Worm (Caenorhabditis elegans) whole organism, L3 larva: ENCODE measurements around the gene unc-6.
A peak's percentile ranks its signal among the peaks of the same experiment; 100 is the strongest.
"Not testable (repeated sequence)": the region's sequence is repeated elsewhere in the genome, so short reads cannot be mapped to it uniquely, and the experiment has no call there.

Experiments used
- R02D3.7 ChIP-seq: fragments of 150-350 bp; optimal IDR thresholded peaks from 2 replicates; lab custom pipeline; 2014; ENCODE audit warnings: missing biosample characterization, missing genetic modification characterization
- aly-2 ChIP-seq: fragments of 150-350 bp; optimal IDR thresholded peaks from 2 replicates; lab custom pipeline; 2014; ENCODE audit warnings: missing biosample characterization, missing genetic modification characterization
- ama-1 ChIP-seq: fragments of 150-350 bp; optimal IDR thresholded peaks from 2 replicates; lab custom pipeline; 2018
- ceh-82 ChIP-seq: fragments of 150-350 bp; optimal IDR thresholded peaks from 2 replicates; lab custom pipeline; 2014; ENCODE audit warnings: missing biosample characterization, missing genetic modification characterization
- daf-12 ChIP-seq: fragments of 150-350 bp; optimal IDR thresholded peaks from 2 replicates; lab custom pipeline; 2014; ENCODE audit warnings: missing biosample characterization, missing genetic modification reagents, missing genetic modification characterization
- egl-5 ChIP-seq: fragments of 150-350 bp; optimal IDR thresholded peaks from 2 replicates; lab custom pipeline; 2017; ENCODE audit warnings: missing biosample characterization, missing genetic modification reagents, missing genetic modification characterization, inconsistent platforms
- elt-1 ChIP-seq: fragments of 150-350 bp; optimal IDR thresholded peaks from 2 replicates; lab custom pipeline; 2014; ENCODE audit warnings: missing biosample characterization, missing genetic modification characterization
- elt-2 ChIP-seq: sonication (generic microtip); optimal IDR thresholded peaks from 2 replicates; lab custom pipeline; 2016; ENCODE audit warnings: missing genetic modification reagents, mild to moderate bottlenecking, missing genetic modification characterization, missing compliant biosample characterization
- elt-3 ChIP-seq, 3 experiments: fragments of 150-350 bp in 1 of 3; sonication (generic microtip) in 2 of 3; optimal IDR thresholded peaks; 2 replicates in 2 of 3; 4 replicates in 1 of 3; lab custom pipeline; 2014 to 2017; ENCODE audit warnings: missing biosample characterization in 3 of 3, missing genetic modification characterization in 3 of 3
- eor-1 ChIP-seq, 2 experiments: fragments of 150-350 bp; optimal IDR thresholded peaks; 2 replicates each; lab custom pipeline; 2014 to 2018; ENCODE audit warnings: missing biosample characterization in 2 of 2, missing genetic modification characterization in 2 of 2
- fos-1 ChIP-seq: fragments of 150-350 bp; optimal IDR thresholded peaks from 2 replicates; lab custom pipeline; 2014; ENCODE audit warnings: missing biosample characterization, missing genetic modification characterization
- jun-1 ChIP-seq: fragments of 150-350 bp; optimal IDR thresholded peaks from 2 replicates; lab custom pipeline; 2014; ENCODE audit warnings: missing biosample characterization, missing genetic modification reagents, missing genetic modification characterization
- lin-15B ChIP-seq: fragments of 150-350 bp; optimal IDR thresholded peaks from 2 replicates; lab custom pipeline; 2014; ENCODE audit warnings: missing biosample characterization, missing genetic modification characterization
- lin-39 ChIP-seq: fragments of 150-350 bp; optimal IDR thresholded peaks from 2 replicates; lab custom pipeline; 2018; ENCODE audit warnings: missing biosample characterization, missing genetic modification reagents, missing genetic modification characterization
- lsy-12 ChIP-seq: sonication (generic microtip); optimal IDR thresholded peaks from 2 replicates; lab custom pipeline; 2016; ENCODE audit warnings: mild to moderate bottlenecking, missing genetic modification characterization, missing compliant biosample characterization
- mml-1 ChIP-seq: fragments of 150-350 bp; sonication (generic microtip); optimal IDR thresholded peaks from 3 replicates; lab custom pipeline; 2014; ENCODE audit warnings: missing biosample characterization, missing genetic modification characterization
- nfya-1 ChIP-seq: sonication (generic microtip); optimal IDR thresholded peaks from 2 replicates; lab custom pipeline; 2017; ENCODE audit warnings: missing genetic modification characterization, mild to moderate bottlenecking, missing compliant biosample characterization, antibody characterized with exemption, moderate library complexity; ENCODE audit not compliant: insufficient read depth
- nhr-11 ChIP-seq: fragments of 150-350 bp; optimal IDR thresholded peaks from 2 replicates; lab custom pipeline; 2014; ENCODE audit warnings: missing biosample characterization, missing genetic modification characterization
- nhr-23 ChIP-seq: fragments of 150-350 bp; optimal IDR thresholded peaks from 2 replicates; lab custom pipeline; 2014; ENCODE audit warnings: missing biosample characterization, missing genetic modification reagents, missing genetic modification characterization
- nhr-25 ChIP-seq: sonication (generic microtip); optimal IDR thresholded peaks from 2 replicates; lab custom pipeline; 2017; ENCODE audit warnings: missing biosample characterization, missing genetic modification characterization
- nhr-28 ChIP-seq: fragments of 150-350 bp; optimal IDR thresholded peaks from 2 replicates; lab custom pipeline; 2014; ENCODE audit warnings: missing biosample characterization, missing genetic modification characterization
- nhr-43 ChIP-seq: sonication (generic microtip); optimal IDR thresholded peaks from 2 replicates; lab custom pipeline; 2016; ENCODE audit warnings: mild to moderate bottlenecking, missing genetic modification characterization, missing compliant biosample characterization; ENCODE audit not compliant: poor library complexity, severe bottlenecking
- nhr-67 ChIP-seq: fragments of 150-350 bp; optimal IDR thresholded peaks from 2 replicates; lab custom pipeline; 2014; ENCODE audit warnings: missing biosample characterization, missing genetic modification characterization
- pha-4 ChIP-seq: fragments of 150-350 bp; optimal IDR thresholded peaks from 2 replicates; lab custom pipeline; 2014; ENCODE audit warnings: missing biosample characterization, missing genetic modification reagents, missing genetic modification characterization
- pqm-1 ChIP-seq: fragments of 150-350 bp; optimal IDR thresholded peaks from 2 replicates; lab custom pipeline; 2017; ENCODE audit warnings: missing biosample characterization, missing genetic modification characterization, inconsistent platforms
- sea-2 ChIP-seq: fragments of 150-350 bp; sonication (generic microtip); optimal IDR thresholded peaks from 4 replicates; lab custom pipeline; 2014; ENCODE audit warnings: missing biosample characterization, missing genetic modification reagents, missing genetic modification characterization
- skn-1 ChIP-seq: fragments of 150-350 bp; optimal IDR thresholded peaks from 2 replicates; lab custom pipeline; 2014; ENCODE audit warnings: missing biosample characterization, missing genetic modification characterization
- snpc-4 ChIP-seq: fragments of 150-350 bp; optimal IDR thresholded peaks from 2 replicates; lab custom pipeline; 2014; ENCODE audit warnings: missing biosample characterization, missing genetic modification characterization
- tbx-2 ChIP-seq: sonication (generic microtip); optimal IDR thresholded peaks from 2 replicates; lab custom pipeline; 2016; ENCODE audit warnings: mild to moderate bottlenecking, missing genetic modification characterization, missing compliant biosample characterization
- unc-39 ChIP-seq: sonication (generic microtip); optimal IDR thresholded peaks from 4 replicates; lab custom pipeline; 2017; ENCODE audit warnings: missing biosample characterization, missing genetic modification characterization
- unc-62 ChIP-seq: fragments of 150-350 bp; sonication (generic microtip); optimal IDR thresholded peaks from 4 replicates; lab custom pipeline; 2014; ENCODE audit warnings: missing biosample characterization, missing genetic modification reagents, missing genetic modification characterization
- ztf-11 ChIP-seq: fragments of 150-350 bp; optimal IDR thresholded peaks from 2 replicates; lab custom pipeline; 2014; ENCODE audit warnings: missing biosample characterization, missing genetic modification characterization

unc-6 gene

DNA sequence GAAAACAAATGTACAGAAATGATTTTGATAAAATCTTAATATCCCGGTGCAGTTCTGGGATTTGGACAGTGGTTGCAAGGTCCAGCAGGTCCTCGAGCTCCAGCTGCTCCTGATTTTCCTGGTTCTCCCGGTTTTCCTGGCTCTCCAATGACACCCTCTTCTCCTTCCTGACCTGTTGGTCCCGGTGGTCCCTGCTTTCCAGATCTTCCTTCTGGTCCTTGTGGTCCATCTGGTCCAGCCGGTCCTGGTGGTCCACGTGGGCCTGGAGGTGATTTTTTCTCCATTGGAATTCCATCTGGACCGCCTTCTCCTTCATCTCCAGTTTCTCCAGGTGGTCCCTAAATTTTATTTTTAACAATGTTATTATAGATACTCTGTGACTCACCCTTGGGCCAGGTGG, 14.2 kb upstream of the unc-6 start:
- TF ChIP-seq ama-1 (lab: Kevin White, UChicago) (no peak), daf-12 (no peak), nhr-23 (tag; lab: Kevin White, UChicago) (no peak), tbx-2 (tag; lab: Kevin White, UChicago) (no peak), lin-15B (tag; lab: Kevin White, UChicago) (no peak), elt-3 (tag; optimal IDR thresholded peaks at IDR 0.05; lab: Kevin White, UChicago) (no peak), elt-1 (tag; lab: Kevin White, UChicago) (no peak), nhr-67 (tag; lab: Kevin White, UChicago) (no peak), nhr-25 (no peak)

DNA sequence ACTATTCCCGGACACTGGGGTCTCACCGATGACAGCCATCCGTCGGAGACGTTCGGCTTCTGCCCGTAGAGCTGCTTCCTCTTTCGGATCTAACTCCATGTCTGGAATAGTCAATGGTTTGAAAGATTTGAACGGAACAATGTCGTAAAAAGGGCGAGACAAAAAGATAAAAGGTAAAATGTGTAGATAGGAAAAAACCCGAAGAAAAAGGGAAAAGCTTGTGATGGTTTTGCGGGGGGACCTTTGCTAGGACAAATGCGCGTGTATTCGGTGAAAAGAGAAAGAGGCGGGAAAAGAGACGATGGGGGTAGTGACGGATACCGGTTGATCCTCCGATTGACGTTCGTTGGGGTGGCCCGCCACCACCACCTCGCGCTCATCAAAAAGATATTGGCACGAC, 12.0 kb upstream of the unc-6 start, which contains the start of gene col-173:
Gene col-173, minus strand, starts transcription at position 101 of the 400 bp plus-strand sequence.
- TF ChIP-seq aly-2 (tag; lab: Kevin White, UChicago) = no peak
- TF ChIP-seq lin-15B (tag; lab: Kevin White, UChicago) = no peak

DNA sequence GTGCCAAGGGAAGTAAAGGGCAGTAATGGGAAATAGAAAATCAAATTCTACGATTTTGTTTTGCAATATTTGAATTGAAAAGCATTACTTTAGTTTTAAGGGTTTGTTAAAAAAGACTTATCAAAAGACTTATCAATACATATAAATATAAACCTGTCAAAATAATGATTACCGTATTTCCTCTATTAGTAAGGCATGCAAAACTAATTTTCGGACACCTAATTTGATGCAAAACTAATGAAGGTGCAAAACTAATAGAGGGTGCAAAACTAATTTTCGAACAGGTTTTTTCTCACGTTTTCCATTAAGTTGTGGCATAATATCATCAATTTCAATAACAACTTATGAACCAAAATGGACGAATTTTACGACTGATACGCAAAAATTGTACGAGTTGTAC, 7.7 kb upstream of the unc-6 start, which contains the start of gene F41C6.6:
Gene F41C6.6, minus strand, starts transcription at position 101 of the 400 bp plus-strand sequence.
- not testable (repeated sequence) for TF ChIP-seq elt-3 (tag; optimal IDR thresholded peaks at IDR 0.05; lab: Kevin White, UChicago); egl-5 (tag; lab: Kevin White, UChicago); daf-12

DNA sequence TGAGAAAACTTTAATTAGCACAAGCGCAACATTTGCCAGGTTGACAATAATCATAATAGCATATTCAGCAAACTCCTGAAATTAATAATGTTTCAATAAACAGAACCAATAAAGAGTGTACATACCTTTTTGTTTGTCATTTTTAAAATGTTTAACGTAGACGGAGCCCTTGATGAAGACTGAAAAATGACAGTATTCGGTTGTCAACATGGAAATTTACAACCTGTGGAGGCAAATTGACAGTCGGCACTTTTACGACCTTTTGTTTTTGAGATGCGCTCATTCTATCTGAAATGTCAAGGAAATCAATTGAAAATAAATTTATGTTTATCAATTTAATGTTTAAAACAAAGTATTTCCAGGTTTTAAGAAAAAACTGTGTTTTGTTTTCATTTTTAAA, 5.0 kb upstream of the unc-6 start:
- TF ChIP-seq lsy-12 (no peak), pha-4 (tag; lab: Kevin White, UChicago) (peak; percentile 48), elt-2 (tag; lab: Kevin White, UChicago) (peak; percentile 59), pqm-1 (tag; lab: Kevin White, UChicago) (peak; percentile 5), nfya-1 (tag; lab: Kevin White, UChicago) (no peak)

DNA sequence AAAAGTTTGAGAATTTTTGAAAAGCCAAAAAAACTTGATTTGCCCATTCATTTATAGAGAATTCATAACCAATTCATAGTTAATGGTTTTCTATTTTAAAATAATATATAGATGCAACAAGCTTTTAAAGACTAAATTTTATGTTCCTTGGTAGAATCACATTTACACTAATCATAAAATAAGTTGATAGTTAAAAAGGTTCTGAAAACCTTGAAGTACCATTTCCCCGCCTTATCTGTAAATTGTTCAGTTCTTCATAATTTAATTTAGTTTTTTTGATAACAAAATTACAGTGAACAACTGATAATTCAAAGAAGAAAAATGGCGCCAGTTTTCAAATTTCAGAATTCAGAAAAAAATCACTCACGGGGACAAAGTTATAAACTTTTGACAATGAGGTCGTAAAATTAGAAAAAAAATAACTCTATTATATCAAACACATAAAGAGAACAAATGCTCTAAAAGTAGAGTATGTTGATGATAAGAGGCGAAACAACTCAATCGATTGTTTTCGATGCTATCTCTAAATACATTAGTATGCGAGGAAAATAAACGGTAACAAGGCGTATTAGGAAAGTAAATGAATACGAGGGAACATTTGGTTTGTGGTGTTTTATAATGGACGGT, 4.1 kb upstream of the unc-6 start, which contains the start of gene F41C6.7:
Gene F41C6.7, minus strand, starts transcription at position 51 of the 627 bp plus-strand sequence.
- TF ChIP-seq mml-1 (tag; lab: Kevin White, UChicago) (no peak), R02D3.7 (tag; lab: Kevin White, UChicago) (no peak), elt-3 (tag; optimal IDR thresholded peaks at IDR 0.05; lab: Kevin White, UChicago) (no peak), lin-15B (tag; lab: Kevin White, UChicago) (no peak), jun-1 (tag; lab: Kevin White, UChicago) (no peak), skn-1 (tag; lab: Kevin White, UChicago) (no peak), unc-62 (GFP tag; lab: Kevin White, UChicago) (no peak), nhr-11 (tag; lab: Kevin White, UChicago) (no peak), elt-2 (tag; lab: Kevin White, UChicago) (peak; percentile 88), unc-39 (tag; lab: Kevin White, UChicago) (no peak), fos-1 (tag; lab: Kevin White, UChicago) (no peak), pha-4 (tag; lab: Kevin White, UChicago) (peak; percentile 8), nhr-67 (tag; lab: Kevin White, UChicago) (no peak), eor-1 (tag; optimal IDR thresholded peaks at IDR 0.05; lab: Kevin White, UChicago) (no peak), lin-39 (tag; lab: Kevin White, UChicago) (no peak), nhr-25 (no peak), ztf-11 (tag; lab: Kevin White, UChicago) (no peak), sea-2 (GFP tag; lab: Kevin White, UChicago) (no peak), nhr-23 (tag; lab: Kevin White, UChicago) (no peak), pqm-1 (tag; lab: Kevin White, UChicago) (peak; percentile 72)

DNA sequence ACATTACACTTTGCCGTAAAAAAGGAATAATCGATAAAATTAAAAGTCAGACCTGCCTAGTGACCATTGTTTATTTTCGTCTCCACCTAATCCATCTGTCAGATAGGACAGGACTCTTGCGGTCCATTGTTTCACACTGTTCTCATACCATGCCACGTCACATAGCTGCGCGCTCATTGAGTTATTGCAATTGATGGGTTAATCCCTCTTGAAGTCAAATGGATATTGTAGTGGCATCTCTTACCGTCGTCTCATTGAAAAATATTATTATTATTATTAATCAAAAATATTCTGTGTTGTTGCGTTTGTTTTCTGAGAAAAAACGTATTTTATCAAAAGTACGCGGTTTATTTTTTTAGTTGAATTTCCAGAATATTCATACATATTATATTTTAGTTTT, 1.3 kb upstream of the unc-6 start:
- TF ChIP-seq R02D3.7 (tag; lab: Kevin White, UChicago) (no peak), nhr-28 (no peak), pqm-1 (tag; lab: Kevin White, UChicago) (no peak), snpc-4 (tag; lab: Kevin White, UChicago) (no peak), nhr-67 (tag; lab: Kevin White, UChicago) (no peak), ceh-82 (tag; lab: Kevin White, UChicago) (no peak), nfya-1 (tag; lab: Kevin White, UChicago) (no peak), nhr-43 (tag; lab: Kevin White, UChicago) (no peak), eor-1 (tag; optimal IDR thresholded peaks at IDR 0.05; lab: Kevin White, UChicago) (no peak), elt-2 (tag; lab: Kevin White, UChicago) (no peak), sea-2 (GFP tag; lab: Kevin White, UChicago) (no peak)
